1 fruit fly cellular context compared by ENCODE assay signal in genomic region chr2L:14245517-14245916, dm6.
A peak's percentile ranks its signal among the peaks of the same experiment; 100 is the strongest.
TF ChIP-seq lines count a peak whose summit lies in the region.

No protein-coding gene starts in this region.

TF ChIP-seq in whole organism, embryonic, 481 proteins besides CTCF, POLR2A, EP300 and RAD21 (continued from another document):
- TF ChIP-seq CG4820 (GFP tag; optimal IDR thresholded peaks at IDR 0.05; lab: Kevin White, UChicago) (peak; percentile 38), CG1602 (GFP tag; optimal IDR thresholded peaks at IDR 0.05; lab: Kevin White, UChicago) (peak; percentile 10), ap (GFP tag; IDR thresholded peaks at IDR 0.05; lab: Robert Waterston, UW) (peak; percentile 35; the same call in 1 of the 2 replicates), CG4424 (GFP tag; optimal IDR thresholded peaks at IDR 0.05; lab: Kevin White, UChicago) (peak; percentile 26), Gug (GFP tag; IDR thresholded peaks at IDR 0.05; lab: Robert Waterston, UW) (no peak), CG11723 (GFP tag; optimal IDR thresholded peaks at IDR 0.05; lab: Kevin White, UChicago) (peak; percentile 20), sr (GFP tag; IDR thresholded peaks at IDR 0.05; lab: Robert Waterston, UW) (no peak)
